Worm (Caenorhabditis elegans) whole organism, L4 larva: Measurements from ENCODE around the gene swm-1.

Experiments used
- F26F4.8 ChIP-seq: fragments of 200-800 bp; sonication (Bioruptor generic); conservative IDR thresholded peaks from 2 replicates; pipeline ENCODE4 v1.3.6; 2022; ENCODE audit warnings: missing genetic modification characterization, missing compliant biosample characterization
- R02D3.7 ChIP-seq: fragments of 150-350 bp; sonication (generic microtip); optimal IDR thresholded peaks from 3 replicates; lab custom pipeline; 2014; ENCODE audit warnings: missing biosample characterization, missing genetic modification characterization
- T20F7.1 ChIP-seq: fragments of 200-800 bp; sonication (Bioruptor generic); optimal IDR thresholded peaks from 2 replicates; lab custom pipeline; 2018; ENCODE audit warnings: mild to moderate bottlenecking, missing genetic modification characterization, missing compliant biosample characterization
- Y48G9A.11 ChIP-seq: fragments of 200-800 bp; sonication (Bioruptor generic); IDR thresholded peaks from 2 replicates; pipeline ENCODE4 v1.3.6; 2022; ENCODE audit warnings: missing genetic modification reagents, missing genetic modification characterization, missing compliant biosample characterization
- Y5F2A.4 ChIP-seq: fragments of 200-800 bp; sonication (Bioruptor generic); optimal IDR thresholded peaks from 2 replicates; lab custom pipeline; 2018; ENCODE audit warnings: mild to moderate bottlenecking, missing genetic modification characterization, missing compliant biosample characterization
- Y75B8A.6 ChIP-seq: fragments of 200-800 bp; sonication (Bioruptor generic); IDR thresholded peaks from 2 replicates; pipeline ENCODE4 v1.3.6; 2022; ENCODE audit warnings: missing genetic modification reagents, missing genetic modification characterization, missing compliant biosample characterization
- aha-1 ChIP-seq: fragments of 150-350 bp; peaks from one replicate; lab custom pipeline; 2014; ENCODE audit warnings: missing biosample characterization, missing genetic modification characterization
- aly-2 ChIP-seq: sonication (generic microtip); optimal IDR thresholded peaks from 2 replicates; lab custom pipeline; 2018; ENCODE audit warnings: missing biosample characterization, missing genetic modification characterization
- ceh-32 ChIP-seq: sonication (generic microtip); optimal IDR thresholded peaks from 2 replicates; lab custom pipeline; 2016; ENCODE audit warnings: mild to moderate bottlenecking, missing genetic modification characterization, missing compliant biosample characterization; ENCODE audit not compliant: poor library complexity
- ces-1 ChIP-seq: fragments of 150-350 bp; sonication (generic microtip); optimal IDR thresholded peaks from 4 replicates; lab custom pipeline; 2014; ENCODE audit warnings: missing biosample characterization, missing genetic modification reagents, missing genetic modification characterization
- daf-12 ChIP-seq: fragments of 150-350 bp; optimal IDR thresholded peaks from 2 replicates; lab custom pipeline; 2014; ENCODE audit warnings: missing biosample characterization, missing genetic modification reagents, missing genetic modification characterization
- daf-19 ChIP-seq: fragments of 200-800 bp; sonication (Bioruptor generic); conservative IDR thresholded peaks from 2 replicates; pipeline ENCODE4 v1.3.6; 2022; ENCODE audit warnings: missing genetic modification characterization, missing compliant biosample characterization
- daf-8 ChIP-seq: fragments of 200-800 bp; sonication (Bioruptor generic); IDR thresholded peaks from 2 replicates; pipeline ENCODE4 v1.3.6; 2022; ENCODE audit warnings: missing genetic modification characterization, missing compliant biosample characterization
- dmd-9 ChIP-seq: fragments of 200-800 bp; sonication (Bioruptor generic); IDR thresholded peaks from 2 replicates; pipeline ENCODE4 v1.3.6; 2022; ENCODE audit warnings: missing genetic modification reagents, missing genetic modification characterization, missing compliant biosample characterization
- dpl-1 ChIP-seq: fragments of 150-350 bp; optimal IDR thresholded peaks from 2 replicates; lab custom pipeline; 2014; ENCODE audit warnings: missing biosample characterization, missing genetic modification reagents, missing genetic modification characterization
- dve-1 ChIP-seq: sonication (generic microtip); optimal IDR thresholded peaks from 2 replicates; lab custom pipeline; 2017; ENCODE audit warnings: antibody characterized with exemption, mild to moderate bottlenecking, missing genetic modification characterization, missing compliant biosample characterization; ENCODE audit not compliant: insufficient read depth
- egl-27 ChIP-seq: sonication (generic microtip); optimal IDR thresholded peaks from 3 replicates; lab custom pipeline; 2017; ENCODE audit warnings: missing biosample characterization, missing genetic modification reagents, missing genetic modification characterization
- fos-1 ChIP-seq: fragments of 150-350 bp; optimal IDR thresholded peaks from 2 replicates; lab custom pipeline; 2014; ENCODE audit warnings: missing biosample characterization, missing genetic modification characterization
- hif-1 ChIP-seq, 2 experiments: sonication (generic microtip); optimal IDR thresholded peaks; 2 replicates each; lab custom pipeline; 2016 to 2017; ENCODE audit warnings: missing compliant biosample characterization in 2 of 2, missing genetic modification characterization in 2 of 2, missing genetic modification reagents in 2 of 2, missing genotype in 2 of 2, mild to moderate bottlenecking in 1 of 2
- hlh-11 ChIP-seq: fragments of 200-800 bp; sonication (Bioruptor generic); optimal IDR thresholded peaks from 2 replicates; lab custom pipeline; 2018; ENCODE audit warnings: mild to moderate bottlenecking, missing genetic modification characterization, missing compliant biosample characterization
- hlh-30 ChIP-seq: sonication (generic microtip); optimal IDR thresholded peaks from 2 replicates; lab custom pipeline; 2017; ENCODE audit warnings: antibody characterized with exemption, mild to moderate bottlenecking, missing genetic modification characterization, missing compliant biosample characterization; ENCODE audit not compliant: insufficient read depth
- jun-1 ChIP-seq: fragments of 150-350 bp; optimal IDR thresholded peaks from 2 replicates; lab custom pipeline; 2014; ENCODE audit warnings: missing biosample characterization, missing genetic modification reagents, missing genetic modification characterization
- lim-7 ChIP-seq: fragments of 200-800 bp; sonication (Bioruptor generic); IDR thresholded peaks from 2 replicates; pipeline ENCODE4 v1.3.6; 2022; ENCODE audit warnings: missing genetic modification characterization, missing compliant biosample characterization
- lin-1 ChIP-seq: fragments of 200-800 bp; sonication (Bioruptor generic); IDR thresholded peaks from 2 replicates; pipeline ENCODE4 v1.3.6; 2022; ENCODE audit warnings: missing genetic modification reagents, missing genetic modification characterization, missing compliant biosample characterization
- lin-29 ChIP-seq: fragments of 200-800 bp; sonication (Bioruptor generic); IDR thresholded peaks from 2 replicates; pipeline ENCODE4 v1.3.6; 2022; ENCODE audit warnings: missing genetic modification reagents, missing genetic modification characterization, missing compliant biosample characterization
- lin-38 ChIP-seq: fragments of 200-800 bp; sonication (Bioruptor generic); IDR thresholded peaks from 2 replicates; pipeline ENCODE4 v1.3.6; 2022; ENCODE audit warnings: missing genetic modification reagents, missing genetic modification characterization, missing compliant biosample characterization
- lin-39 ChIP-seq: fragments of 150-350 bp; optimal IDR thresholded peaks from 2 replicates; lab custom pipeline; 2014; ENCODE audit warnings: missing biosample characterization, missing genetic modification reagents, missing genetic modification characterization
- lsy-2 ChIP-seq, 2 experiments: fragments of 150-350 bp in 1 of 2; sonication (generic microtip) in 1 of 2; optimal IDR thresholded peaks; 2 replicates each; lab custom pipeline; 2014 to 2017; ENCODE audit warnings: missing biosample characterization in 2 of 2, missing genetic modification characterization in 2 of 2
- madf-5 ChIP-seq, 2 experiments: fragments of 200-800 bp; sonication (Bioruptor generic); IDR thresholded peaks; 2 replicates each; pipeline ENCODE4 v1.3.6; 2022; ENCODE audit warnings: missing compliant biosample characterization in 2 of 2, missing genetic modification characterization in 2 of 2
- madf-9 ChIP-seq: fragments of 200-800 bp; sonication (Bioruptor generic); conservative IDR thresholded peaks from 2 replicates; pipeline ENCODE4 v1.3.6; 2022; ENCODE audit warnings: missing genetic modification reagents, missing genetic modification characterization, missing compliant biosample characterization
- mdt-29 ChIP-seq: fragments of 200-800 bp; sonication (Bioruptor generic); IDR thresholded peaks from 2 replicates; pipeline ENCODE4 v1.3.6; 2022; ENCODE audit warnings: missing genetic modification reagents, missing genetic modification characterization, missing compliant biosample characterization
- mep-1 ChIP-seq: fragments of 150-350 bp; sonication (generic microtip); optimal IDR thresholded peaks from 3 replicates; lab custom pipeline; 2014; ENCODE audit warnings: missing biosample characterization, missing genetic modification characterization
- mes-2 ChIP-seq: sonication (generic microtip); optimal IDR thresholded peaks from 2 replicates; lab custom pipeline; 2016; ENCODE audit warnings: missing genotype, mild to moderate bottlenecking, missing genetic modification characterization, missing compliant biosample characterization; ENCODE audit not compliant: poor library complexity, severe bottlenecking
- mxl-3 ChIP-seq: fragments of 200-800 bp; sonication (Bioruptor generic); optimal IDR thresholded peaks from 2 replicates; lab custom pipeline; 2018; ENCODE audit warnings: mild to moderate bottlenecking, missing genetic modification characterization, missing compliant biosample characterization
- nhr-11 ChIP-seq: fragments of 150-350 bp; optimal IDR thresholded peaks from 2 replicates; lab custom pipeline; 2014; ENCODE audit warnings: missing biosample characterization, missing genetic modification characterization
- nhr-111 ChIP-seq: fragments of 200-800 bp; sonication (Bioruptor generic); optimal IDR thresholded peaks from 2 replicates; lab custom pipeline; 2018; ENCODE audit warnings: mild to moderate bottlenecking, missing genetic modification characterization, missing compliant biosample characterization
- nhr-28 ChIP-seq: fragments of 150-350 bp; optimal IDR thresholded peaks from 2 replicates; lab custom pipeline; 2014; ENCODE audit warnings: missing biosample characterization, missing genetic modification characterization
- nhr-76 ChIP-seq: fragments of 150-350 bp; optimal IDR thresholded peaks from 2 replicates; lab custom pipeline; 2014; ENCODE audit warnings: missing biosample characterization, missing genetic modification characterization
- pha-4 ChIP-seq, 2 experiments: fragments of 150-350 bp in 1 of 2; fragments of 200-800 bp in 1 of 2; sonication (Bioruptor generic) in 1 of 2; IDR thresholded peaks in 1 of 2; optimal IDR thresholded peaks in 1 of 2; 2 replicates each; pipeline versions ENCODE4 v1.3.6 to Lab custom; 2014 to 2022; ENCODE audit warnings: missing genetic modification characterization in 2 of 2, missing genetic modification reagents in 2 of 2, missing biosample characterization in 1 of 2, missing compliant biosample characterization in 1 of 2
- php-3 ChIP-seq: fragments of 200-800 bp; sonication (Bioruptor generic); IDR thresholded peaks from 2 replicates; pipeline ENCODE4 v1.3.6; 2022; ENCODE audit warnings: missing genetic modification reagents, missing genetic modification characterization, missing compliant biosample characterization
- rbr-2 ChIP-seq: sonication (generic microtip); optimal IDR thresholded peaks from 2 replicates; lab custom pipeline; 2016; ENCODE audit warnings: missing genotype, missing genetic modification characterization, missing compliant biosample characterization
- saeg-2 ChIP-seq: fragments of 200-800 bp; sonication (Bioruptor generic); IDR thresholded peaks from 2 replicates; pipeline ENCODE4 v1.3.6; 2022; ENCODE audit warnings: missing genetic modification reagents, missing genetic modification characterization, missing compliant biosample characterization
- set-16 ChIP-seq: fragments of 200-800 bp; sonication (Bioruptor generic); IDR thresholded peaks from 2 replicates; pipeline ENCODE4 v1.3.6; 2022; ENCODE audit warnings: missing genetic modification reagents, missing genetic modification characterization, missing compliant biosample characterization
- skn-1 ChIP-seq: fragments of 150-350 bp; optimal IDR thresholded peaks from 2 replicates; lab custom pipeline; 2014; ENCODE audit warnings: missing biosample characterization, missing genetic modification characterization
- snpc-4 ChIP-seq: fragments of 150-350 bp; optimal IDR thresholded peaks from 2 replicates; lab custom pipeline; 2014; ENCODE audit warnings: missing biosample characterization, missing genetic modification characterization
- unc-62 ChIP-seq, 3 experiments: fragments of 150-350 bp in 1 of 3; sonication (generic microtip); optimal IDR thresholded peaks in 2 of 3; peaks in 1 of 3; 1 replicate in 1 of 3; 2 replicates in 2 of 3; lab custom pipeline; 2014 to 2017; ENCODE audit warnings: missing biosample characterization in 3 of 3, missing genetic modification characterization in 3 of 3, missing genetic modification reagents in 3 of 3, missing genotype in 1 of 3
- vab-7 ChIP-seq: fragments of 200-800 bp; sonication (Bioruptor generic); IDR thresholded peaks from 2 replicates; pipeline ENCODE4 v1.3.6; 2022; ENCODE audit warnings: missing genetic modification reagents, missing genetic modification characterization, missing compliant biosample characterization
- zag-1 ChIP-seq: fragments of 150-350 bp; optimal IDR thresholded peaks from 2 replicates; lab custom pipeline; 2014; ENCODE audit warnings: missing biosample characterization, missing genetic modification characterization
- zip-11 ChIP-seq: fragments of 200-800 bp; sonication (Bioruptor generic); IDR thresholded peaks from 2 replicates; pipeline ENCODE4 v1.3.6; 2022; ENCODE audit warnings: missing genetic modification characterization, missing compliant biosample characterization

Gene swm-1

DNA sequence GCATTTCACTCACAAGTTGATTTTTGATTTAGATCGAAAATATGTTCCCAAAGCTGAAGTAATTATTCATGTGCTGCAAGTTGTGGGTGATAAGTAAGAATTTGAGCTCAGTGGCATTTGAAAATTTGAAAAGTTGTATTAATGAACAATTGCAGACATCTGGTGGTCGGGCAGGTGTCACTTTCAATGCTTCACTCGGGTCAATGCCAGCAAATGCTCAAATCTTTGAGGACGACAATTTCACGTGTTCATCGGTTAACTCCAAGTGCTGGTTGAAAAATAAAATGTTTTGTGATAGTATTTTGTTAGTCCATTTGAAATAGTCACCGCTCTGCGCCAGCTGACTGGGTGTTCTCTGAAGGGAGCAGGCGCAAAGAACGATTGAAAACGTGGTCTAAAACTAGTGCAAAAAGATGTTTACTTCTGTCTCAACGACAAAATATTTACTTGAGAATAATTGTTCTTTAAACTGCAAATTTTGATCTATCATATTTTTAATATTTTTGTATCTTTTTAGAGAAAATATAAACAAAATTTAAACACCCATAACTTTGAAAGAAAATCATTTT, 39.5 kb upstream of the swm-1 start (continued):
- TF ChIP-seq pha-4 (GFP tag; IDR thresholded peaks at IDR 0.05; lab: Robert Waterston, UW) (no peak), pha-4 (tag; optimal IDR thresholded peaks at IDR 0.05; lab: Kevin White, UChicago) (peak; percentile 52), dve-1 (tag; lab: Kevin White, UChicago) (peak; percentile 86), unc-62 (GFP tag; optimal IDR thresholded peaks at IDR 0.05 in 1 of 2; lab: Kevin White, UChicago) (peak in 1 of 2 experiments; percentile 64), unc-62 (tag; optimal IDR thresholded peaks at IDR 0.05; lab: Kevin White, UChicago) (no peak), Y5F2A.4 (GFP tag; lab: Kevin White, UChicago) (no peak), Y48G9A.11 (GFP tag; lab: Robert Waterston, UW) (no peak), fos-1 (tag; lab: Kevin White, UChicago) (no peak), lin-29 (GFP tag; lab: Robert Waterston, UW) (no peak), php-3 (GFP tag; lab: Robert Waterston, UW) (no peak), vab-7 (GFP tag; lab: Robert Waterston, UW) (no peak), aly-2 (no peak), dmd-9 (GFP tag; lab: Robert Waterston, UW) (no peak), F26F4.8 (GFP tag; lab: Robert Waterston, UW) (no peak), aha-1 (tag; lab: Kevin White, UChicago) (peak; percentile 19), nhr-76 (tag; lab: Kevin White, UChicago) (no peak), nhr-28 (peak; percentile 80), mes-2 (tag; lab: Kevin White, UChicago) (no peak), hlh-11 (peak; percentile 91), saeg-2 (GFP tag; lab: Robert Waterston, UW) (no peak), hif-1 (tag; optimal IDR thresholded peaks at IDR 0.05; lab: Kevin White, UChicago) (peak in 1 of 2 experiments; percentile 39), lin-39 (tag; lab: Kevin White, UChicago) (no peak), nhr-111 (no peak), egl-27 (tag; lab: Kevin White, UChicago) (no peak), zip-11 (GFP tag; lab: Robert Waterston, UW) (no peak), mdt-29 (GFP tag; lab: Robert Waterston, UW) (0 out of 2 replicates have a peak, but pooled peaks have one; percentile 53), zag-1 (no peak), dpl-1 (GFP tag; lab: Kevin White, UChicago) (no peak), lin-38 (no peak), lsy-2 (tag; optimal IDR thresholded peaks at IDR 0.05; lab: Kevin White, UChicago) (peak; percentile 7 to 68), R02D3.7 (no peak), Y75B8A.6 (no peak), lim-7 (GFP tag; lab: Robert Waterston, UW) (no peak), set-16 (GFP tag; lab: Robert Waterston, UW) (no peak), madf-9 (GFP tag; lab: Robert Waterston, UW) (no peak), skn-1 (no peak), lin-1 (GFP tag; lab: Robert Waterston, UW) (peak; percentile 52; the same call in 1 of the 2 replicates), mxl-3 (GFP tag; lab: Kevin White, UChicago) (peak; percentile 11), snpc-4 (tag; lab: Kevin White, UChicago) (no peak), ceh-32 (tag; lab: Kevin White, UChicago) (no peak)

ce11 chrV:9092209-9092608, 37.5 kb upstream of the swm-1 start, which contains the start of gene T27E4.1:
T27E4.1 (plus strand) TSS chrV:9092345.
- no peak for TF ChIP-seq dmd-9 (GFP tag; lab: Robert Waterston, UW)
- TF ChIP-seq dpl-1 (GFP tag; lab: Kevin White, UChicago), result no peak
- no peak for TF ChIP-seq jun-1 (tag; lab: Kevin White, UChicago)
- TF ChIP-seq ceh-32 (tag; lab: Kevin White, UChicago), result no peak
- TF ChIP-seq ces-1 (GFP tag; lab: Kevin White, UChicago), result no peak
- no peak for TF ChIP-seq skn-1
- no peak for TF ChIP-seq daf-12 (tag; lab: Kevin White, UChicago)
- no peak for TF ChIP-seq T20F7.1 (GFP tag; lab: Kevin White, UChicago)
- TF ChIP-seq snpc-4 (tag; lab: Kevin White, UChicago), result no peak
- TF ChIP-seq unc-62 (GFP tag; optimal IDR thresholded peaks at IDR 0.05 in 1 of 2; lab: Kevin White, UChicago), result no peak
- no peak for TF ChIP-seq unc-62 (tag; optimal IDR thresholded peaks at IDR 0.05; lab: Kevin White, UChicago)
- no peak for TF ChIP-seq daf-19
- no peak for TF ChIP-seq daf-8 (GFP tag; lab: Robert Waterston, UW)
- TF ChIP-seq hlh-30 (tag; lab: Kevin White, UChicago), result peak; percentile 31
- no peak for TF ChIP-seq nhr-11
- TF ChIP-seq rbr-2 (tag; lab: Kevin White, UChicago), result no peak
- TF ChIP-seq mep-1 (tag; lab: Kevin White, UChicago), result peak; percentile 12
- TF ChIP-seq madf-5 (GFP tag; IDR thresholded peaks at IDR 0.05; lab: Robert Waterston, UW), result no peak
